Fruit fly (Drosophila melanogaster): Measurements from ENCODE around the gene CG7330.

Gene CG7330

dm6 chr3L:18148418-18148973 is at the start of gene CG7330 (continued):
- TF ChIP-seq dati (GFP tag; IDR thresholded peaks at IDR 0.05), result no peak; the same call in 1 of the 2 replicates
- no peak for TF ChIP-seq gfzf (GFP tag; optimal IDR thresholded peaks at IDR 0.05)
- TF ChIP-seq CG32772 (GFP tag; IDR thresholded peaks at IDR 0.05), result peak; percentile 84
- TF ChIP-seq gsb-n (tag; optimal IDR thresholded peaks at IDR 0.05), result peak; percentile 80
- TF ChIP-seq Six4 (GFP tag; optimal IDR thresholded peaks at IDR 0.05), result peak; percentile 76
- peak; percentile 80 for TF ChIP-seq Oaz (GFP tag; IDR thresholded peaks at IDR 0.05)
- no peak for TF ChIP-seq NC2β (GFP tag; optimal IDR thresholded peaks at IDR 0.05)
- no peak for TF ChIP-seq Scr (GFP tag; IDR thresholded peaks at IDR 0.05; ENCODE audit: partially characterized antibody)
- TF ChIP-seq Tbp (GFP tag; optimal IDR thresholded peaks at IDR 0.05), result no peak
- peak; percentile 95 for TF ChIP-seq Asciz (GFP tag; optimal IDR thresholded peaks at IDR 0.05)
- peak; percentile 98 for TF ChIP-seq Sox102F (GFP tag; optimal IDR thresholded peaks at IDR 0.05)
- peak; percentile 72 for TF ChIP-seq CG17568 (GFP tag; optimal IDR thresholded peaks at IDR 0.05)
- peak; percentile 91 for TF ChIP-seq Dek (tag; optimal IDR thresholded peaks at IDR 0.05)
- peak; percentile 62 for TF ChIP-seq CG7928 (GFP tag; optimal IDR thresholded peaks at IDR 0.05)
- TF ChIP-seq maf-S (GFP tag; optimal IDR thresholded peaks at IDR 0.05), result no peak
- peak; percentile 90 for TF ChIP-seq CG9817 (tag; optimal IDR thresholded peaks at IDR 0.05)
- TF ChIP-seq fd102C (GFP tag; optimal IDR thresholded peaks at IDR 0.05), result no peak
- TF ChIP-seq so (GFP tag; IDR thresholded peaks at IDR 0.05), result peak; percentile 94; the same call in 2 of the 3 replicates
- no peak for TF ChIP-seq CG13287 (GFP tag; IDR thresholded peaks at IDR 0.05; ENCODE audit: partially characterized antibody)
- peak; percentile 28 for TF ChIP-seq CG10431 (GFP tag; optimal IDR thresholded peaks at IDR 0.05)
- TF ChIP-seq CG42726 (GFP tag; IDR thresholded peaks at IDR 0.05; ENCODE audit: partially characterized antibody), result no peak
- peak; percentile 30 for TF ChIP-seq Hey (tag; optimal IDR thresholded peaks at IDR 0.05)
- peak; percentile 43 for TF ChIP-seq mirr (GFP tag; optimal IDR thresholded peaks at IDR 0.05)
- TF ChIP-seq Awh (GFP tag; IDR thresholded peaks at IDR 0.05), result peak; percentile 75
- peak; percentile 98 for TF ChIP-seq Sox100B (GFP tag; optimal IDR thresholded peaks at IDR 0.05)
- 0 out of 2 replicates have a peak, but pooled peaks have one; percentile 11 for TF ChIP-seq aop (GFP tag; IDR thresholded peaks at IDR 0.05)
- TF ChIP-seq Dad (GFP tag; optimal IDR thresholded peaks at IDR 0.05), result peak; percentile 46
- peak; percentile 55 for TF ChIP-seq pho (GFP tag; optimal IDR thresholded peaks at IDR 0.05)
- TF ChIP-seq CG14965 (GFP tag; optimal IDR thresholded peaks at IDR 0.05; ENCODE audit: borderline replicate concordance), result no peak
- TF ChIP-seq Fer1 (GFP tag; optimal IDR thresholded peaks at IDR 0.05), result peak; percentile 95
- TF ChIP-seq CG14860 (GFP tag; IDR thresholded peaks at IDR 0.05; ENCODE audit: partially characterized antibody), result no peak
- TF ChIP-seq CG17359 (tag; optimal IDR thresholded peaks at IDR 0.05), result peak; percentile 95
- peak; percentile 50 for TF ChIP-seq CG31224 (GFP tag; IDR thresholded peaks at IDR 0.05)
- TF ChIP-seq Dbx (GFP tag; IDR thresholded peaks at IDR 0.05), result peak; percentile 85
- peak; percentile 96 for TF ChIP-seq CG15269 (tag; optimal IDR thresholded peaks at IDR 0.05)
- TF ChIP-seq CG7786 (GFP tag; optimal IDR thresholded peaks at IDR 0.05), result peak; percentile 10
- TF ChIP-seq gcm2 (GFP tag; optimal IDR thresholded peaks at IDR 0.05), result peak; percentile 29
- peak; percentile 57; the same call in 1 of the 3 replicates for TF ChIP-seq CG11560 (tag; IDR thresholded peaks at IDR 0.05)
- peak; percentile 29 for TF ChIP-seq CG13894 (tag; optimal IDR thresholded peaks at IDR 0.05)
- TF ChIP-seq CG17612 (GFP tag; IDR thresholded peaks at IDR 0.05), result no peak; the same call in 1 of the 2 replicates
- no peak for TF ChIP-seq CG16813 (GFP tag; IDR thresholded peaks at IDR 0.05; ENCODE audit: partially characterized antibody)
- TF ChIP-seq CG18619 (GFP tag; optimal IDR thresholded peaks at IDR 0.05), result peak; percentile 91
- TF ChIP-seq hb (GFP tag; IDR thresholded peaks at IDR 0.05; ENCODE audit: partially characterized antibody), result no peak
- TF ChIP-seq pb (GFP tag; optimal IDR thresholded peaks at IDR 0.05), result no peak
- TF ChIP-seq CG1024 (GFP tag; IDR thresholded peaks at IDR 0.05), result peak; percentile 64
- TF ChIP-seq CG2202 (tag; optimal IDR thresholded peaks at IDR 0.05), result no peak
- TF ChIP-seq bab2 (GFP tag; optimal IDR thresholded peaks at IDR 0.05), result peak; percentile 18
- peak; percentile 60; the same call in 1 of the 2 replicates for TF ChIP-seq ara (GFP tag; IDR thresholded peaks at IDR 0.05)
- no peak for TF ChIP-seq ab (GFP tag; optimal IDR thresholded peaks at IDR 0.05)
- TF ChIP-seq twi (tag; optimal IDR thresholded peaks at IDR 0.05), result peak; percentile 70

All from whole organism, embryonic.